Worm (Caenorhabditis elegans): ENCODE results near the gene Y54G9A.7.

Y54G9A.7 gene

DNA sequence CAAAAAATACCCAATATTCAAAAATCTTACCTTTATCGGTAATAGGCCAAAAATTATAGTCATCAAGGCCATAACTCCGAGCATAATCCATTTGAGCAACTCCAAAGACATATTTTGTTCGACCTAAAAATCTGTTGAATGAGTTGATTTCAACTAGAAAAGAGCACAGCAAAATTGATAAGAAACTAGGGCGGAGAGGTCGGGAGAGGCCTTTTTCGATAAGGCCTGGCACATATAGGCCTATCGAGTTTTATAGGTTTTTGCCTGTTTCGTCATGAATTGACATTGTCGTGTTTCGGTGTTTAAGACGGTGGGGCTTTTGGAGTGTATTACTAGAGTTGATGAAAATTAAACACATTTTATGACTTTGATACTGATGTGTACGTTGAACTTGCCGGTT is 9.9 kb downstream of the Y54G9A.7 start, which contains the start of gene zipt-2.3:
Gene zipt-2.3, minus strand, starts transcription at position 147 of the 400 bp plus-strand sequence.
- TF ChIP-seq tbx-37 (GFP tag; conservative IDR thresholded peaks at IDR 0.05), result no peak
- no peak for TF ChIP-seq ama-1 (optimal IDR thresholded peaks at IDR 0.05)

DNA sequence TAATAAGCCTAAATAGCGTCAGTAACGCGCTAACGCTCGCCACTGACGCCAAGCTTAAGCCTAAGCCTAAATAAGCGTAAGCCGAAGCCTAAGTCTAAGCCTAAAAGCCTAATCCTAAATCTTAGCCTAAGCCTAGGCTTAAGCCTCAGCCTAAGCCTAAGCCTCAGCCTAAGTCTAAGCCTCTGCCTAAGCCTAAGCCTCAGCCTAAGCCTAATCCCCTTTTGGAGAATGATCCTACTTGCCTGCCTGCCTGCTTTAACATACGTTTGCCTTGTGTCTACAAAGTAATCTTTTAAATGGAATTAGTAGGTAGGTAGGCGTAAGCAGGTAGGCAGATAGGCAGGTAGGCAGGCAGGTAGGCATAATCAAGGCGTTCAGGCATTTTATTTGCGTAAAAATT is 10.3 kb downstream of the Y54G9A.7 start:
- TF ChIP-seq B0310.2 (tag; optimal IDR thresholded peaks at IDR 0.05) (no peak), flt-1 (GFP tag; IDR thresholded peaks at IDR 0.05) (no peak), ceh-36 (tag; optimal IDR thresholded peaks at IDR 0.05) (peak; percentile 95), tbx-11 (GFP tag; IDR thresholded peaks at IDR 0.05) (no peak), aly-1 (tag; optimal IDR thresholded peaks at IDR 0.05) (no peak), scrt-1 (GFP tag; IDR thresholded peaks at IDR 0.05) (0 out of 2 replicates have a peak, but pooled peaks have one; percentile 11)

- TF ChIP-seq sea-1 (GFP tag; conservative IDR thresholded peaks at IDR 0.05), result no peak
- TF ChIP-seq F13C5.2 (tag; optimal IDR thresholded peaks at IDR 0.05), result no peak
- no peak for TF ChIP-seq ets-7 (tag; optimal IDR thresholded peaks at IDR 0.05)
- TF ChIP-seq tbx-11 (GFP tag; IDR thresholded peaks at IDR 0.05), result no peak
- no peak for TF ChIP-seq aly-1 (tag; optimal IDR thresholded peaks at IDR 0.05)
- no peak for TF ChIP-seq B0310.2 (tag; optimal IDR thresholded peaks at IDR 0.05)
- no peak for TF ChIP-seq flt-1 (GFP tag; IDR thresholded peaks at IDR 0.05)
- no peak for TF ChIP-seq scrt-1 (GFP tag; IDR thresholded peaks at IDR 0.05)
- TF ChIP-seq ama-1 (optimal IDR thresholded peaks at IDR 0.05), result no peak
- no peak for TF ChIP-seq ceh-13 (GFP tag; optimal IDR thresholded peaks at IDR 0.05)
- no peak for TF ChIP-seq ceh-36 (tag; optimal IDR thresholded peaks at IDR 0.05)
- TF ChIP-seq hmg-4 (GFP tag; optimal IDR thresholded peaks at IDR 0.05), result no peak
- no peak for TF ChIP-seq tra-4 (tag; optimal IDR thresholded peaks at IDR 0.05)
- no peak for TF ChIP-seq hnd-1 (tag; optimal IDR thresholded peaks at IDR 0.05)
- TF ChIP-seq tbx-37 (GFP tag; conservative IDR thresholded peaks at IDR 0.05), result no peak
- no peak for TF ChIP-seq hmbx-1 (tag; optimal IDR thresholded peaks at IDR 0.05)
- TF ChIP-seq pes-1 (GFP tag; IDR thresholded peaks at IDR 0.05), result no peak
These were observed 12.4 kb downstream of the Y54G9A.7 start for ce11 chrII:13713239-13713638.

DNA sequence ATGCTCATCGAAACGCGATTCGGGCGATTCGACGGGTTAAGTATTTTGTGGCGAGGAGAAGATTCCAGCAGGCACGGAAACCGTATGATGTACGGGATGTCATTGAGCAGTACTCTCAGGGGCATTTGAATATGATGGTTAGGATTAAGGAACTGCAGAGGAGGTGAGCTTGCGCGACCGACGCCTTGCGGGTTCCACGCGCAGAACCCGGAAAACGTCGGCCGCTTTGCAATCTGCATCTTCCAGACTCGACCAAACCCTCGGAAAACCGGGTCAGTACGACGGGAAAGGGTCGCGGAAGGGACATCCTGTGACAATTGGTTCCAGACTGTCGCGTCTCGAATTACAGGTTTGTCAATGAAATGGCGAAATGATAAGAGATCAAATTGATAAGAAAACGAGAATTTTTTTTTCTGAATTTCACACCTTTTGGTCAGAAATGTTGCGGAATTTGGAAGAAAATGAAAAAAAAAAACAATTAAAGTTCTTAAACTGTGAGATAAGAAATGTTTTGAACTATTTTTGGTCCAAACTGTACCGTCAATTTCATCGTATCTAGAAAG is 14.0 kb downstream of the Y54G9A.7 start:
- TF ChIP-seq pes-1 (GFP tag; IDR thresholded peaks at IDR 0.05) (no peak), hnd-1 (tag; optimal IDR thresholded peaks at IDR 0.05) (no peak), F13C5.2 (tag; optimal IDR thresholded peaks at IDR 0.05) (no peak), B0310.2 (tag; optimal IDR thresholded peaks at IDR 0.05) (no peak), hmg-4 (GFP tag; optimal IDR thresholded peaks at IDR 0.05) (no peak), flt-1 (GFP tag; IDR thresholded peaks at IDR 0.05) (no peak), scrt-1 (GFP tag; IDR thresholded peaks at IDR 0.05) (no peak), tbx-37 (GFP tag; conservative IDR thresholded peaks at IDR 0.05) (no peak), ama-1 (optimal IDR thresholded peaks at IDR 0.05) (no peak), sea-1 (GFP tag; conservative IDR thresholded peaks at IDR 0.05) (no peak), tra-4 (tag; optimal IDR thresholded peaks at IDR 0.05) (no peak), tbx-11 (GFP tag; IDR thresholded peaks at IDR 0.05) (no peak), ceh-13 (GFP tag; optimal IDR thresholded peaks at IDR 0.05) (no peak), aly-1 (tag; optimal IDR thresholded peaks at IDR 0.05) (no peak), ets-7 (tag; optimal IDR thresholded peaks at IDR 0.05) (no peak), hmbx-1 (tag; optimal IDR thresholded peaks at IDR 0.05) (no peak), ceh-36 (tag; optimal IDR thresholded peaks at IDR 0.05) (no peak)

DNA sequence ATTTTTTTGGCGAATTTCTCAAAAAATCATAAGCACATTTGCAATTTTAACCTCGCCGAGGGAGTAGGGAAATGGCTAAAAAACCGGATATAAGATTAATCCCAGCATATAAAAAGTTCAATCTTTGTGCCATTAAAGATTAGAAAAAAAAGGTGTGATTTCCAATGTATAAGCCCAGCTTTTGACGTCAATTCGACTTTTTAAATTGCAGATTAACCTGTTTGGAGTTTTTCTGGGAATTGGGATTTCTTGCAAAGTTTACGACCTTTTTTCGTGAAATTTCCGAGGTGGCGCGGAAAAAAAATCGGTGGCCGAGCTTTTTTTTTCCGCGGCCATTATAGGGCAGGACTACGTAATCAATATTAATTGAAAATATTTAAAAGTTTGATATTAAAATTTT is 27.9 kb downstream of the Y54G9A.7 start:
- TF ChIP-seq hmg-4 (GFP tag; optimal IDR thresholded peaks at IDR 0.05) (no peak), ceh-36 (tag; optimal IDR thresholded peaks at IDR 0.05) (no peak), tbx-11 (GFP tag; IDR thresholded peaks at IDR 0.05) (no peak), tbx-37 (GFP tag; conservative IDR thresholded peaks at IDR 0.05) (no peak), B0310.2 (tag; optimal IDR thresholded peaks at IDR 0.05) (no peak), tra-4 (tag; optimal IDR thresholded peaks at IDR 0.05) (no peak), ets-7 (tag; optimal IDR thresholded peaks at IDR 0.05) (no peak), ama-1 (optimal IDR thresholded peaks at IDR 0.05) (no peak), F13C5.2 (tag; optimal IDR thresholded peaks at IDR 0.05) (no peak), flt-1 (GFP tag; IDR thresholded peaks at IDR 0.05) (no peak), ceh-13 (GFP tag; optimal IDR thresholded peaks at IDR 0.05) (no peak), pes-1 (GFP tag; IDR thresholded peaks at IDR 0.05) (no peak), hnd-1 (tag; optimal IDR thresholded peaks at IDR 0.05) (no peak), aly-1 (tag; optimal IDR thresholded peaks at IDR 0.05) (no peak), sea-1 (GFP tag; conservative IDR thresholded peaks at IDR 0.05) (no peak), scrt-1 (GFP tag; IDR thresholded peaks at IDR 0.05) (no peak), hmbx-1 (tag; optimal IDR thresholded peaks at IDR 0.05) (no peak)

DNA sequence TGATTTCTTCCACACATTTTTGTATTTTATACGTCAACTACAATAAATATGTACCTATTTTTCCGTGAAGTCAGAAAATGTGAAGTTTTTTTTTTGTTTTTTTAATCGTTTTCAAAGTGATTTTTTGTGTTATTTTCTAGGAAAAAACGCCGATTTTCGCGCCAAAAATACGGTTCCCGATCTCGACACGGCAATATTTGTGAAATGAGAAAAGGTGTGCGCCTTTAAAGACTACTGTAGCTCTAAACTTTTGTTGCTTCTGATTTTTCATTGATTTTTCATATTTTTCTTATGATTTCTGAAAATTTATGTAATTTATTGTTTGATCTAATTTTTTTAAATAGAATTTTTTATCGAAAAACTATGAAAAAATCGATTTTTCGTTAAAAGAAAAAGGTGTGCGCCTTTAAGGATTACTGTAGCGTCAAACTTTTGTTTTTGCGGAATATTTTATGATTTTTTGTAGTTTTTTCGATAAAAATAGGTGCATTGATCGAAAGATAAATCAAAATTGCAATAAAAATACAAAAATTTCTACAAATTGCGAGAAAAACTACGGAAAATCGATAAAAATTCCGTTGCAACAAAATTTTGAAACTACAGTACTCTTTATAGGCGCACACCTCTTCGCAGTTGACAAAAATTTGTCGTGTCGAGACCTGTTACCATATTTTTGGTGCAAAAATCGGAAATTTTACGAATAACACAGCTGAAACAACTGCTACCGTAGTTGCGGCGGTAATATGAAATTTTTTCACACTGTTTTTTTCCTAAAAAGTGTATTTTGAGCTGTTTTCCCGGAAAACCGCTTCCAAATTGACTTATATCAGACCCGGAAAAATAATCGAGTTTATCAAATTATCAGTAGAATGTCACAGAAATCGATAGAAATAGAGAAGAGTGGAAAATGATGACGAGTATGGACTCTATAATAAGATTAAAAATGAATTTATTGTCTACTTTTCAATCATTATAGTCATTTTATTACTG is 30.0 kb downstream of the Y54G9A.7 start, which contains the start of gene kqt-3:
Gene kqt-3, plus strand, starts transcription at position 940 of the 990 bp plus-strand sequence.
- no peak for TF ChIP-seq flt-1 (GFP tag; IDR thresholded peaks at IDR 0.05)
- no peak for TF ChIP-seq aly-1 (tag; optimal IDR thresholded peaks at IDR 0.05)

- no peak for TF ChIP-seq tra-4 (tag; optimal IDR thresholded peaks at IDR 0.05)
- TF ChIP-seq B0310.2 (tag; optimal IDR thresholded peaks at IDR 0.05), result no peak
- no peak for TF ChIP-seq hmg-4 (GFP tag; optimal IDR thresholded peaks at IDR 0.05)
- TF ChIP-seq sea-1 (GFP tag; conservative IDR thresholded peaks at IDR 0.05), result no peak
- no peak for TF ChIP-seq ceh-36 (tag; optimal IDR thresholded peaks at IDR 0.05)
- TF ChIP-seq F13C5.2 (tag; optimal IDR thresholded peaks at IDR 0.05), result peak; percentile 44
- no peak for TF ChIP-seq scrt-1 (GFP tag; IDR thresholded peaks at IDR 0.05)
- no peak for TF ChIP-seq flt-1 (GFP tag; IDR thresholded peaks at IDR 0.05)
These were observed 30.9 kb downstream of the Y54G9A.7 start, which contains the start of gene rpoa-1 for ce11 chrII:13694712-13695111. rpoa-1 (minus strand) TSS chrII:13694795.

Data from whole organism, early embryonic.